Fruit fly (Drosophila melanogaster) whole organism, embryonic: ENCODE results near the gene Snx3.
A peak's percentile ranks its signal among the peaks of the same experiment; 100 is the strongest.

Source experiments
- Adf1 ChIP-seq: fragments of 200-800 bp; sonication (Bioruptor generic); IDR thresholded peaks from 2 replicates; pipeline ENCODE4 v1.3.6; 2022; ENCODE audit warnings: missing biosample characterization, missing genetic modification characterization
- Aef1 ChIP-seq: fragments of 200-800 bp; sonication (Bioruptor generic); IDR thresholded peaks from 3 replicates; pipeline ENCODE4 v1.3.6; 2022; ENCODE audit warnings: missing biosample characterization, missing genetic modification characterization
- Asciz ChIP-seq: fragments of 200-800 bp; sonication (Bioruptor generic); optimal IDR thresholded peaks from 2 replicates; lab custom pipeline; 2017; ENCODE audit warnings: missing biosample characterization, mild to moderate bottlenecking, missing genetic modification characterization, missing genetic modification reagents
- CG10209 ChIP-seq: fragments of 200-800 bp; sonication (Bioruptor generic); optimal IDR thresholded peaks from 3 replicates; lab custom pipeline; 2017; ENCODE audit warnings: missing biosample characterization, mild to moderate bottlenecking, missing genetic modification characterization, missing genetic modification reagents
- CG12659 ChIP-seq: fragments of 200-800 bp; sonication (Bioruptor generic); optimal IDR thresholded peaks from 3 replicates; lab custom pipeline; 2017; ENCODE audit warnings: mild to moderate bottlenecking, missing biosample characterization, missing genetic modification reagents, missing genetic modification characterization
- CG13123 ChIP-seq: fragments of 200-800 bp; sonication (Bioruptor generic); optimal IDR thresholded peaks from 2 replicates; lab custom pipeline; 2016; ENCODE audit warnings: missing biosample characterization, missing genetic modification characterization
- CG14014 ChIP-seq: fragments of 200-800 bp; sonication (Bioruptor generic); IDR thresholded peaks from 2 replicates; pipeline ENCODE4 v1.3.6; 2022; ENCODE audit warnings: missing biosample characterization, missing genetic modification characterization
- CG1529 ChIP-seq: fragments of 200-800 bp; sonication (Bioruptor generic); optimal IDR thresholded peaks from 3 replicates; lab custom pipeline; 2018; ENCODE audit warnings: missing biosample characterization, missing genetic modification characterization
- CG15514 ChIP-seq: fragments of 200-800 bp; sonication (Bioruptor generic); optimal IDR thresholded peaks from 3 replicates; lab custom pipeline; 2017; ENCODE audit warnings: missing biosample characterization, missing genetic modification characterization, mild to moderate bottlenecking, moderate library complexity, missing genetic modification reagents
- CG1647 ChIP-seq: fragments of 200-800 bp; sonication (Bioruptor generic); optimal IDR thresholded peaks from 3 replicates; lab custom pipeline; 2016; ENCODE audit warnings: missing biosample characterization, missing genetic modification characterization
- CG2116 ChIP-seq: fragments of 200-800 bp; sonication (Bioruptor generic); optimal IDR thresholded peaks from 3 replicates; lab custom pipeline; 2018; ENCODE audit warnings: missing biosample characterization, mild to moderate bottlenecking, missing genetic modification characterization
- CG2712 ChIP-seq: fragments of 200-800 bp; optimal IDR thresholded peaks from 3 replicates; lab custom pipeline; 2019; ENCODE audit warnings: missing biosample characterization, mild to moderate bottlenecking, missing genetic modification characterization, moderate library complexity
- CG31441 ChIP-seq: fragments of 200-800 bp; sonication (Bioruptor generic); IDR thresholded peaks from 2 replicates; pipeline ENCODE4 v1.3.6; 2022; ENCODE audit warnings: missing biosample characterization, missing genetic modification characterization
- CG32767 ChIP-seq: fragments of 200-800 bp; sonication (Bioruptor generic); IDR thresholded peaks from 2 replicates; pipeline ENCODE4 v1.3.6; 2022; ENCODE audit warnings: missing biosample characterization, missing genetic modification characterization
- CG3838 ChIP-seq: fragments of 200-800 bp; sonication (Bioruptor generic); optimal IDR thresholded peaks from 3 replicates; lab custom pipeline; 2016; ENCODE audit warnings: missing biosample characterization, missing genetic modification characterization
- CG3847 ChIP-seq: fragments of 200-800 bp; sonication (Bioruptor generic); IDR thresholded peaks from 2 replicates; pipeline ENCODE4 v1.3.6; 2022; ENCODE audit warnings: missing biosample characterization, missing genetic modification characterization
- CG4730 ChIP-seq: fragments of 200-800 bp; sonication (Bioruptor generic); IDR thresholded peaks from 2 replicates; pipeline ENCODE4 v1.3.6; 2022; ENCODE audit warnings: missing biosample characterization, missing genetic modification characterization
- CG5245 ChIP-seq: fragments of 200-800 bp; sonication (Bioruptor generic); optimal IDR thresholded peaks from 3 replicates; lab custom pipeline; 2016; ENCODE audit warnings: missing biosample characterization, missing genetic modification characterization
- CG5953 ChIP-seq: fragments of 200-800 bp; sonication (Bioruptor generic); IDR thresholded peaks from 2 replicates; pipeline ENCODE4 v1.3.6; 2022; ENCODE audit warnings: missing biosample characterization, missing genetic modification characterization
- CG6254 ChIP-seq: fragments of 200-800 bp; sonication (Bioruptor generic); optimal IDR thresholded peaks from 3 replicates; lab custom pipeline; 2017; ENCODE audit warnings: mild to moderate bottlenecking, missing biosample characterization, missing genetic modification reagents, missing genetic modification characterization
- CG7963 ChIP-seq: fragments of 200-800 bp; sonication (Bioruptor generic); IDR thresholded peaks from 3 replicates; pipeline ENCODE4 v1.3.6; 2022; ENCODE audit warnings: missing biosample characterization, missing genetic modification characterization; ENCODE audit not compliant: partially characterized antibody
- CG8478 ChIP-seq: fragments of >200 bp; optimal IDR thresholded peaks from 2 replicates; lab custom pipeline; 2018
- CG8765 ChIP-seq: fragments of 200-800 bp; sonication (Bioruptor generic); IDR thresholded peaks from 2 replicates; pipeline ENCODE4 v1.3.6; 2022; ENCODE audit warnings: missing biosample characterization, missing genetic modification characterization
- CrebB ChIP-seq: fragments of 200-800 bp; sonication (Bioruptor generic); optimal IDR thresholded peaks from 3 replicates; lab custom pipeline; 2018; ENCODE audit warnings: missing biosample characterization, mild to moderate bottlenecking, missing genetic modification characterization
- Dad ChIP-seq: fragments of 200-800 bp; sonication (Bioruptor generic); optimal IDR thresholded peaks from 3 replicates; lab custom pipeline; 2016; ENCODE audit warnings: missing biosample characterization, missing genetic modification characterization
- Dip2 ChIP-seq: fragments of 200-800 bp; sonication (Bioruptor generic); IDR thresholded peaks from 2 replicates; pipeline ENCODE4 v1.3.6; 2022; ENCODE audit warnings: missing biosample characterization, missing genetic modification characterization
- Dip3 ChIP-seq: fragments of 200-800 bp; sonication (Bioruptor generic); optimal IDR thresholded peaks from 3 replicates; lab custom pipeline; 2016; ENCODE audit warnings: missing biosample characterization, missing genetic modification characterization
- ERR ChIP-seq: fragments of 200-800 bp; sonication (Bioruptor generic); optimal IDR thresholded peaks from 2 replicates; lab custom pipeline; 2016; ENCODE audit warnings: missing biosample characterization, missing genetic modification characterization
- Ets65A ChIP-seq: fragments of 200-800 bp; sonication (Bioruptor generic); peaks from one replicate; lab custom pipeline; 2016; ENCODE audit warnings: missing biosample characterization, missing genetic modification characterization
- Sin3A ChIP-seq: fragments of >200 bp; optimal IDR thresholded peaks from 2 replicates; lab custom pipeline; 2018
- Ssrp ChIP-seq: fragments of 200-800 bp; sonication (Bioruptor generic); optimal IDR thresholded peaks from 2 replicates; lab custom pipeline; 2018; ENCODE audit warnings: missing biosample characterization, mild to moderate bottlenecking, missing genetic modification characterization, moderate library complexity
- YL-1 ChIP-seq: fragments of 200-800 bp; sonication (Bioruptor generic); optimal IDR thresholded peaks from 3 replicates; lab custom pipeline; 2017; ENCODE audit warnings: missing biosample characterization, mild to moderate bottlenecking, missing genetic modification characterization
- bab2 ChIP-seq: fragments of 200-800 bp; sonication (Bioruptor generic); optimal IDR thresholded peaks from 2 replicates; lab custom pipeline; 2016; ENCODE audit warnings: missing biosample characterization, missing genetic modification characterization
- bbx ChIP-seq: fragments of 200-800 bp; sonication (Bioruptor generic); IDR thresholded peaks from 2 replicates; pipeline ENCODE4 v1.3.6; 2022; ENCODE audit warnings: missing biosample characterization, missing genetic modification characterization; ENCODE audit not compliant: partially characterized antibody
- croc ChIP-seq: fragments of 200-800 bp; sonication (Bioruptor generic); conservative IDR thresholded peaks from 3 replicates; pipeline ENCODE4 v1.3.6; 2022; ENCODE audit warnings: missing biosample characterization, missing genetic modification characterization
- cwo ChIP-seq: fragments of 200-800 bp; sonication (Bioruptor generic); optimal IDR thresholded peaks from 3 replicates; lab custom pipeline; 2017; ENCODE audit warnings: missing biosample characterization, missing genetic modification characterization, mild to moderate bottlenecking, moderate library complexity, missing genetic modification reagents
- ems ChIP-seq: fragments of 200-800 bp; sonication (Bioruptor generic); optimal IDR thresholded peaks from 3 replicates; lab custom pipeline; 2016; ENCODE audit warnings: missing biosample characterization, missing genetic modification characterization
- en ChIP-seq: fragments of 200-800 bp; sonication (Bioruptor generic); optimal IDR thresholded peaks from 2 replicates; lab custom pipeline; 2016; ENCODE audit warnings: missing biosample characterization, missing genetic modification characterization
- esg ChIP-seq: fragments of 200-800 bp; sonication (Bioruptor generic); conservative IDR thresholded peaks from 2 replicates; pipeline ENCODE4 v1.3.6; 2022; ENCODE audit warnings: missing biosample characterization, missing genetic modification characterization
- eve ChIP-seq, 2 experiments: fragments of >200 bp; optimal IDR thresholded peaks; 2 replicates each; lab custom pipeline; 2017; ENCODE audit warnings: missing biosample characterization in 2 of 2, missing genetic modification characterization in 2 of 2
- ham ChIP-seq: fragments of 200-800 bp; sonication (Bioruptor generic); IDR thresholded peaks from 2 replicates; pipeline ENCODE4 v1.3.6; 2022; ENCODE audit warnings: missing biosample characterization, missing genetic modification characterization
- jumu ChIP-seq: fragments of 200-800 bp; sonication (Bioruptor generic); optimal IDR thresholded peaks from 3 replicates; lab custom pipeline; 2016; ENCODE audit warnings: missing biosample characterization, missing genetic modification characterization
- lola ChIP-seq, 3 experiments: fragments of >200 bp in 2 of 3; fragments of 200-800 bp in 1 of 3; sonication (Bioruptor generic) in 1 of 3; optimal IDR thresholded peaks; 2 replicates each; lab custom pipeline; 2017 to 2019; ENCODE audit warnings: missing biosample characterization in 3 of 3, missing genetic modification characterization in 3 of 3, mild to moderate bottlenecking in 1 of 3, moderate library complexity in 1 of 3
- nmo ChIP-seq: fragments of 200-800 bp; sonication (Bioruptor generic); optimal IDR thresholded peaks from 2 replicates; lab custom pipeline; 2018; ENCODE audit warnings: missing biosample characterization, mild to moderate bottlenecking, missing genetic modification characterization, moderate library complexity
- pan ChIP-seq, 4 experiments: fragments of >200 bp in 3 of 4; fragments of 200-800 bp in 1 of 4; sonication (Bioruptor generic) in 1 of 4; optimal IDR thresholded peaks in 3 of 4; IDR thresholded peaks in 1 of 4; 2 replicates each; pipeline versions ENCODE4 v1.3.6 to Lab custom; 2017 to 2022; ENCODE audit warnings: missing biosample characterization in 2 of 4, missing genetic modification characterization in 2 of 4, mixed read lengths in 1 of 4
- pho ChIP-seq: fragments of 200-800 bp; sonication (Bioruptor generic); optimal IDR thresholded peaks from 2 replicates; lab custom pipeline; 2016; ENCODE audit warnings: missing biosample characterization, missing genetic modification characterization
- sc ChIP-seq, 3 experiments: fragments of >200 bp in 2 of 3; fragments of 200-800 bp in 1 of 3; sonication (Bioruptor generic) in 1 of 3; optimal IDR thresholded peaks; 2 replicates in 2 of 3; 3 replicates in 1 of 3; lab custom pipeline; 2017; ENCODE audit warnings: mild to moderate bottlenecking in 1 of 3, missing biosample characterization in 1 of 3, missing genetic modification characterization in 1 of 3, missing genetic modification reagents in 1 of 3
- shn ChIP-seq: fragments of 200-800 bp; sonication (Bioruptor generic); optimal IDR thresholded peaks from 3 replicates; lab custom pipeline; 2016; ENCODE audit warnings: missing biosample characterization, missing genetic modification characterization
- slou ChIP-seq: fragments of 200-800 bp; sonication (Bioruptor generic); optimal IDR thresholded peaks from 3 replicates; lab custom pipeline; 2016; ENCODE audit warnings: missing biosample characterization, missing genetic modification characterization
- sna ChIP-seq: fragments of 200-800 bp; sonication (Bioruptor generic); IDR thresholded peaks from 2 replicates; pipeline ENCODE4 v1.3.6; 2022; ENCODE audit warnings: missing biosample characterization, missing genetic modification characterization; ENCODE audit not compliant: partially characterized antibody
- stc ChIP-seq: fragments of 200-800 bp; sonication (Bioruptor generic); IDR thresholded peaks from 2 replicates; pipeline ENCODE4 v1.3.6; 2022; ENCODE audit warnings: missing biosample characterization, missing genetic modification characterization

Snx3 gene

dm6 chr3R:12627691-12628148 lies at the start of gene Snx3, which contains the start of gene Vha55 (continued):
- TF ChIP-seq CG31441 (GFP tag; lab: Robert Waterston, UW) (no peak), CrebB (tag; lab: Kevin White, UChicago) (peak; percentile 89), bbx (GFP tag; lab: Robert Waterston, UW) (no peak), CG8478 (peak; percentile 82), sna (GFP tag; lab: Robert Waterston, UW) (no peak), stc (GFP tag; lab: Robert Waterston, UW) (no peak), Aef1 (no peak), CG14014 (GFP tag; lab: Robert Waterston, UW) (no peak), sc (optimal IDR thresholded peaks at IDR 0.05; lab: Kevin White, UChicago) (no peak), sc (GFP tag; optimal IDR thresholded peaks at IDR 0.05; lab: Kevin White, UChicago) (no peak), Ets65A (peak; percentile 100), CG3847 (no peak), en (GFP tag; lab: Kevin White, UChicago) (no peak), cwo (GFP tag; lab: Kevin White, UChicago) (peak; percentile 96), CG2116 (peak; percentile 73), lola (GFP tag; optimal IDR thresholded peaks at IDR 0.05; lab: Kevin White, UChicago) (no peak), CG1529 (GFP tag; lab: Kevin White, UChicago) (no peak), CG12659 (peak; percentile 95), bab2 (peak; percentile 85), CG5245 (GFP tag; lab: Kevin White, UChicago) (peak; percentile 74), esg (GFP tag; lab: Robert Waterston, UW) (no peak), Dip3 (GFP tag; lab: Kevin White, UChicago) (peak; percentile 82), croc (GFP tag; lab: Robert Waterston, UW) (peak; percentile 31; the same call in 2 of the 3 replicates), Dad (GFP tag; lab: Kevin White, UChicago) (peak; percentile 89)

- TF ChIP-seq Ssrp (tag; lab: Kevin White, UChicago) = no peak
- no peak for TF ChIP-seq pan (optimal IDR thresholded peaks at IDR 0.05; lab: Kevin White, UChicago)
- peak in 1 of 2 experiments; percentile 45 for TF ChIP-seq pan (GFP tag; optimal IDR thresholded peaks at IDR 0.05 in 1 of 2, IDR thresholded peaks at IDR 0.05 in 1 of 2)
- TF ChIP-seq CG13123 (GFP tag; lab: Kevin White, UChicago) = no peak
- peak; percentile 51; the same call in 1 of the 2 replicates for TF ChIP-seq stc (GFP tag; lab: Robert Waterston, UW)
- TF ChIP-seq CG7963 = no peak
- no peak for TF ChIP-seq CG6254 (GFP tag; lab: Kevin White, UChicago)
- peak; percentile 15 for TF ChIP-seq CG10209 (GFP tag; lab: Kevin White, UChicago)
- no peak for TF ChIP-seq jumu (GFP tag; lab: Kevin White, UChicago)
- peak; percentile 38 for TF ChIP-seq CG15514 (GFP tag; lab: Kevin White, UChicago)
- TF ChIP-seq Adf1 (GFP tag; lab: Robert Waterston, UW) = no peak
- TF ChIP-seq slou (GFP tag; lab: Kevin White, UChicago) = no peak
- TF ChIP-seq YL-1 (GFP tag; lab: Kevin White, UChicago) = no peak
- no peak for TF ChIP-seq shn (GFP tag; lab: Kevin White, UChicago)
- TF ChIP-seq CG3838 (GFP tag; lab: Kevin White, UChicago) = no peak
- peak; percentile 24 for TF ChIP-seq CG2712
- TF ChIP-seq ERR (GFP tag; lab: Kevin White, UChicago) = no peak
- TF ChIP-seq CG5953 (GFP tag; lab: Robert Waterston, UW) = no peak
- TF ChIP-seq CG1647 (GFP tag; lab: Kevin White, UChicago) = peak; percentile 7
- TF ChIP-seq ems (GFP tag; lab: Kevin White, UChicago) = no peak
- no peak for TF ChIP-seq Sin3A (lab: Kevin White, UChicago)
- TF ChIP-seq Asciz (GFP tag; lab: Kevin White, UChicago) = no peak
- TF ChIP-seq CG32767 (GFP tag; lab: Robert Waterston, UW) = no peak
- TF ChIP-seq CG4730 (GFP tag; lab: Robert Waterston, UW) = peak; percentile 46; the same call in 1 of the 2 replicates
- TF ChIP-seq ham (GFP tag; lab: Robert Waterston, UW) = no peak
- no peak for TF ChIP-seq Dip2
- peak; percentile 28 for TF ChIP-seq nmo
- no peak for TF ChIP-seq CG8765 (GFP tag; lab: Robert Waterston, UW)
- TF ChIP-seq pho (GFP tag; lab: Kevin White, UChicago) = no peak
- TF ChIP-seq Dad (GFP tag; lab: Kevin White, UChicago) = no peak
- peak in 1 of 2 experiments; percentile 58 for TF ChIP-seq eve (GFP tag; optimal IDR thresholded peaks at IDR 0.05; lab: Kevin White, UChicago)
Observed at dm6 chr3R:12591672-12592071, 36.2 kb upstream of the Snx3 start.
